Fruit fly (Drosophila melanogaster): ENCODE results near the gene CRAT.

DNA sequence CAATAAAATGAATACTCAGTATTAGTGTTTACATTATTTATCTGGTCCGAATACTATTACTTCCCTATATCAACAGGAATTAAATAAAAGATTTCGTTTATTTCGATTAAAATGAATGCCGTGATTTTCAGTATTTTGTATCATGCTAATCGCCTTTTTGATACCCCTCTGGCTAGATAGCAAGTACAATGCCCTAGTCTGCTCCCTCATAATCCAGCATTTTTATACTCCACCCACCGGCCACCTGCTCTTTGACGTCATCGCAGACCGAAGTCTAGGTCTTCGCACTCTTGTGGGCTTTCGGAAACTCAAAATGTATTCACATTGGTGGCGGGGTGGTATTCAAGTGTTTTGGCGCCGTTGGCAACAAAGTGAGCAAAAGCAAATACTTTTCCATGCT is 27.8 kb upstream of the CRAT start:
- TF ChIP-seq CG11617 (GFP tag; optimal IDR thresholded peaks at IDR 0.05) (no peak), cic (GFP tag; optimal IDR thresholded peaks at IDR 0.05) (no peak), Clk (GFP tag; optimal IDR thresholded peaks at IDR 0.05) (no peak)
